Worm (Caenorhabditis elegans): ENCODE results near the gene chil-2.

chil-2 gene

ce11 chrII:9841985-9842505, 32.4 kb downstream of the chil-2 start, which contains the start of gene rnh-1.2:
Gene rnh-1.2 (minus strand): TSS chrII:9842035.
- TF ChIP-seq pha-4 (tag; optimal IDR thresholded peaks at IDR 0.05) (no peak), sem-2 (GFP tag; optimal IDR thresholded peaks at IDR 0.05) (no peak), ztf-11 (tag; optimal IDR thresholded peaks at IDR 0.05) (no peak), mep-1 (tag; optimal IDR thresholded peaks at IDR 0.05) (no peak), tbx-8 (GFP tag; optimal IDR thresholded peaks at IDR 0.05) (no peak), unc-62 (GFP tag; optimal IDR thresholded peaks at IDR 0.05) (no peak), drap-1 (GFP tag; optimal IDR thresholded peaks at IDR 0.05) (no peak), unc-39 (tag; optimal IDR thresholded peaks at IDR 0.05) (no peak), ceh-83 (GFP tag; optimal IDR thresholded peaks at IDR 0.05) (no peak), lsy-2 (tag; optimal IDR thresholded peaks at IDR 0.05) (no peak), nhr-237 (tag; optimal IDR thresholded peaks at IDR 0.05) (no peak), lin-13 (tag; optimal IDR thresholded peaks at IDR 0.05) (no peak), ces-1 (GFP tag; optimal IDR thresholded peaks at IDR 0.05) (no peak)

DNA sequence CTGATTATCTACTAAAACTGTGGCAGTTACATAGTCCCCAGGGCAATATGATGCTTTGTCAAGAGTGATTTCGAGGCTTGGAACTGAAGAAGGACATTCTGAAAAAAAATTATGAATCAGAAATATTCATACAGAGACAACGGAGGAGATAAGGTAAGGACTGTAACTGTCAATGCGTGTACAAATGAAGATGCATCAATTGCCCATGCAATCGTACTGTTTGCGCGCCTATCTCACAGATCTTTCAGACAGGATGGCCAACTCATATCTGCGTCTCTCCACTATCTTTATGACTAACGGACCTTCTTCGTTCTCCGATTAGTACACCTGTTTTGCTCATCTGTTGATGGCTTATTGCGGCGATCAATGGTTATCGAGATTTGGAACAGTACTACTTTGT, 34.1 kb downstream of the chil-2 start, which contains the start of gene ZK938.11:
ZK938.11 (minus strand) TSS at position 101 of the 400 bp plus-strand sequence.
- no peak for TF ChIP-seq elt-3 (tag; optimal IDR thresholded peaks at IDR 0.05)
- peak; percentile 87 for TF ChIP-seq elt-1 (tag; optimal IDR thresholded peaks at IDR 0.05; ENCODE audit: borderline replicate concordance, insufficient read depth)

DNA sequence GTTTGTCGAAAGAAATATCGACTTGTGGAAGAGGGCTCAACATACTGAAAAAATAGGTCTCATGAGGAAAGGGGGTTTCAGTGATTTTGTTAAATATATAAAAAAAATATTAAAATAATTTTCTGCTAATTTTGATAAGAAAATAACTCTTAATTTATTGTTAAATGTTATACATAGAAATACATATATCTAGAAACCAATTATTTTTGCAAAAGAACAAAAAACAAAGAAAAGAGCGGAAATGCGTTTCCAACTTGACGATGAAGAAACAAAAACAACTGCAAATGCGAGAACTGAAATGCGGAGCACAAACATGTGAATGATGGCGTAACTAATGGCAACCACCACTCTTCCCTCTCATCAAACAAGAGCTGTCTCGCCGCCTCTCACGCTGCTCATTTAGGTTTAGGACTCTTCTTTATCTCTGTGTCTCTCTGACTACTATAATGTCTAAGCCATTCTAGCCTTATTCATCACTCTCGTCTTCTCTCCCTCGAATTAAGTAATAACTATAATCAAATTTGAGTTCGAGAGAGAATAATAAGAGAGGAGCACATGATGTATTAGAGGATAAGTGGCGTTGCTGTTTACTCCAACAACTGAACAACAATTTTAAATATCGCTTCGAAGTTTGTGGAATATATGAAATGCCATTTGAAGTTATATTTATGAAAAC, 36.0 kb downstream of the chil-2 start, which contains the start of gene arrd-4:
arrd-4 (minus strand) TSS at position 51 of the 676 bp plus-strand sequence.
- TF ChIP-seq ces-1 (GFP tag; optimal IDR thresholded peaks at IDR 0.05) (peak; percentile 99), nhr-76 (tag; optimal IDR thresholded peaks at IDR 0.05) (no peak)

- no peak for TF ChIP-seq nhr-28 (tag; optimal IDR thresholded peaks at IDR 0.05)
- no peak for TF ChIP-seq pha-4 (tag; optimal IDR thresholded peaks at IDR 0.05)
- TF ChIP-seq tbx-8 (GFP tag; optimal IDR thresholded peaks at IDR 0.05): no peak
- TF ChIP-seq ceh-83 (GFP tag; optimal IDR thresholded peaks at IDR 0.05): no peak
- no peak for TF ChIP-seq sptf-1 (tag; optimal IDR thresholded peaks at IDR 0.05)
- no peak for TF ChIP-seq blmp-1 (tag; optimal IDR thresholded peaks at IDR 0.05)
- TF ChIP-seq lin-13 (tag; optimal IDR thresholded peaks at IDR 0.05): no peak
- no peak for TF ChIP-seq unc-62 (GFP tag; optimal IDR thresholded peaks at IDR 0.05)
- TF ChIP-seq lin-32 (GFP tag; optimal IDR thresholded peaks at IDR 0.05): no peak
- no peak for TF ChIP-seq mab-5 (tag; optimal IDR thresholded peaks at IDR 0.05)
- TF ChIP-seq sem-2 (GFP tag; optimal IDR thresholded peaks at IDR 0.05): no peak
- no peak for TF ChIP-seq ceh-39 (tag; optimal IDR thresholded peaks at IDR 0.05)
- no peak for TF ChIP-seq hlh-1 (tag; optimal IDR thresholded peaks at IDR 0.05)
- no peak for TF ChIP-seq bed-3 (GFP tag; optimal IDR thresholded peaks at IDR 0.05)
- TF ChIP-seq ham-2 (GFP tag; optimal IDR thresholded peaks at IDR 0.05): no peak
- TF ChIP-seq ceh-43 (GFP tag; optimal IDR thresholded peaks at IDR 0.05): no peak
These were observed 38.5 kb downstream of the chil-2 start for ce11 chrII:9835958-9836357.

ce11 chrII:9834921-9835320, 39.5 kb downstream of the chil-2 start, which contains the start of gene arrd-5:
Gene arrd-5 (plus strand): TSS chrII:9835221.
- no peak for TF ChIP-seq ztf-11 (tag; optimal IDR thresholded peaks at IDR 0.05)
- no peak for TF ChIP-seq unc-62 (GFP tag; optimal IDR thresholded peaks at IDR 0.05)
- TF ChIP-seq sem-2 (GFP tag; optimal IDR thresholded peaks at IDR 0.05): no peak
- no peak for TF ChIP-seq unc-39 (tag; optimal IDR thresholded peaks at IDR 0.05)
- no peak for TF ChIP-seq zip-8 (tag; optimal IDR thresholded peaks at IDR 0.05)
- no peak for TF ChIP-seq tbx-8 (GFP tag; optimal IDR thresholded peaks at IDR 0.05)

- TF ChIP-seq mep-1 (tag; optimal IDR thresholded peaks at IDR 0.05) (no peak), pha-4 (tag; optimal IDR thresholded peaks at IDR 0.05) (no peak), tbx-8 (GFP tag; optimal IDR thresholded peaks at IDR 0.05) (no peak), flh-1 (GFP tag; optimal IDR thresholded peaks at IDR 0.05) (no peak), elt-1 (tag; optimal IDR thresholded peaks at IDR 0.05; ENCODE audit: borderline replicate concordance, insufficient read depth) (no peak), unc-120 (tag; optimal IDR thresholded peaks at IDR 0.05; ENCODE audit: poor library complexity, severe bottlenecking) (no peak), drap-1 (GFP tag; optimal IDR thresholded peaks at IDR 0.05) (no peak), ces-1 (GFP tag; optimal IDR thresholded peaks at IDR 0.05) (no peak), unc-62 (GFP tag; optimal IDR thresholded peaks at IDR 0.05) (no peak), M03D4.4 (tag; optimal IDR thresholded peaks at IDR 0.05) (no peak), hlh-1 (tag; optimal IDR thresholded peaks at IDR 0.05) (no peak), ztf-11 (tag; optimal IDR thresholded peaks at IDR 0.05) (no peak), nhr-28 (tag; optimal IDR thresholded peaks at IDR 0.05) (no peak), lsy-2 (tag; optimal IDR thresholded peaks at IDR 0.05) (no peak), cnd-1 (tag; optimal IDR thresholded peaks at IDR 0.05) (no peak), mab-5 (tag; optimal IDR thresholded peaks at IDR 0.05) (no peak), mls-2 (tag; optimal IDR thresholded peaks at IDR 0.05) (no peak)
These were observed 40.6 kb downstream of the chil-2 start, which contains the start of gene ZK938.3 for ce11 chrII:9833855-9834254. Gene ZK938.3 (minus strand): TSS chrII:9833955.

Measured in whole organism, mixed stage, embryonic.